Fruit fly (Drosophila melanogaster) Kc167 (cell line): ENCODE data around the gene Got2.

Source experiments
- h ChIP-seq: fragments of >200 bp; optimal IDR thresholded peaks from 3 replicates; lab custom pipeline; 2018; ENCODE audit warnings: missing external identifiers
- psq ChIP-seq: fragments of >200 bp; optimal IDR thresholded peaks from 2 replicates; lab custom pipeline; 2017; ENCODE audit warnings: missing external identifiers

DNA sequence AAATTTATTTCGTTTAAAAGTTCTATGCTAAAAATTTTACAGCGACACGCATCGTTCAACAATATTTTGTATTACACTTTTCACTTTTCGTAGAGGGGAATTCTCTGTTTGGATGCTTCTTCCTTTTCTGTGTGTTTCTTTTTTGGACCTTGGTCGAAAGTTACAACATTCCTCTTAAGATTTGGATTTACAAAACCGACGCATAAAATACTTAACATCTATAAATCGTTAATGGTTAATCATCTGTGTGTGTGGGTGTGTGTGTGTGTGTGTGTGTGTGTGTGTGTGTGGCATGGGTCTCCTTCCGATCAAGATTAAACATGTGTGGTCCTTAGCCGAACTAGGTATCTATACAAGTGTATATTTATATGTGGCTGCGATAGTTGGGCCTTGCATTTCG lies 12.1 kb downstream of the Got2 start:
- TF ChIP-seq h (lab: Kevin White, UChicago) (no peak), psq (lab: Kevin White, UChicago) (no peak)
